Worm (Caenorhabditis elegans): ENCODE results near the gene tra-3.

DNA sequence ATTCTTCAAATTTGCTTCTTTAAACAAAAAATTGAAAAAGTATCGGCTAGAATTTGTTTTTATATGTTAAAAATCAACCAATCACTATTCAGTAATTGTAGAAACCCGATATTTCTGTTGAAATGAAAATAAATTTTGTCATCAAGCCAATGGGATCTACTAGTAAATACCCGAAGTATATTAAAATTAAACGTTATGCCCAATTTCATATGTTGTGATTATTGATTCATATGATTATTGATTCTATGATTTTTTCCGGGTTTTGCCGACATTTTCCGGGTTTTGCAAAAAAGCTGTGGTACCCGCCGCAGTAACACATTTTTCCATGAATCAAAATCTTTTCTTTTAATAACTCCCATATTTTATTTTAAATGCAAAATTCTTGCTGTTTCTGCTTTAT is 48.5 kb downstream of the tra-3 start:
- no peak for TF ChIP-seq unc-62 (GFP tag; optimal IDR thresholded peaks at IDR 0.05)
- TF ChIP-seq unc-39 (tag; optimal IDR thresholded peaks at IDR 0.05) = no peak
- no peak for TF ChIP-seq nhr-28 (tag; optimal IDR thresholded peaks at IDR 0.05)
- no peak for TF ChIP-seq ceh-43 (GFP tag; optimal IDR thresholded peaks at IDR 0.05)
- TF ChIP-seq pha-4 (tag; optimal IDR thresholded peaks at IDR 0.05) = no peak
- no peak for TF ChIP-seq nhr-12 (tag; optimal IDR thresholded peaks at IDR 0.05)
- no peak for TF ChIP-seq nhr-237 (tag; optimal IDR thresholded peaks at IDR 0.05)
- no peak for TF ChIP-seq lsy-2 (tag; optimal IDR thresholded peaks at IDR 0.05)
- no peak for TF ChIP-seq blmp-1 (tag; optimal IDR thresholded peaks at IDR 0.05)
- TF ChIP-seq elt-3 (tag; optimal IDR thresholded peaks at IDR 0.05) = no peak
- TF ChIP-seq hlh-1 (tag; optimal IDR thresholded peaks at IDR 0.05) = no peak
- TF ChIP-seq elt-1 (tag; optimal IDR thresholded peaks at IDR 0.05; ENCODE audit: borderline replicate concordance, insufficient read depth) = no peak
